Worm (Caenorhabditis elegans): ENCODE results near the gene ddx-15.

ce11 chrIII:5552072-5552667, 39.3 kb downstream of the ddx-15 start, which contains the start of gene F09F7.6:
- TF ChIP-seq lsl-1 (GFP tag; optimal IDR thresholded peaks at IDR 0.05) (no peak), B0261.1 (tag; optimal IDR thresholded peaks at IDR 0.05) (no peak), snpc-4 (GFP tag; optimal IDR thresholded peaks at IDR 0.05) (no peak), snpc-4 (tag; optimal IDR thresholded peaks at IDR 0.05) (no peak), ztf-26 (tag; optimal IDR thresholded peaks at IDR 0.05) (no peak), mxl-1 (tag; optimal IDR thresholded peaks at IDR 0.05) (no peak), athp-1 (tag; optimal IDR thresholded peaks at IDR 0.05) (no peak), ceh-40 (GFP tag; IDR thresholded peaks at IDR 0.05) (no peak)

Data from whole organism, young adult.